Worm (Caenorhabditis elegans): ENCODE measurements around the gene klp-4.
A peak's percentile ranks its signal among the peaks of the same experiment; 100 is the strongest.

The klp-4 gene

ce11 chrX:3159542-3159941 lies 19.0 kb downstream of the klp-4 start, which contains the start of gene gcc-1 (continued):
- TF ChIP-seq ces-1 (GFP tag; optimal IDR thresholded peaks at IDR 0.05) (no peak), mdt-29 (GFP tag; IDR thresholded peaks at IDR 0.05) (no peak), nhr-10 (tag; optimal IDR thresholded peaks at IDR 0.05) (no peak), arid-1 (GFP tag; conservative IDR thresholded peaks at IDR 0.05) (no peak), unc-62 (GFP tag; optimal IDR thresholded peaks at IDR 0.05 in 1 of 2) (no peak), unc-62 (tag; optimal IDR thresholded peaks at IDR 0.05) (no peak), zip-11 (GFP tag; IDR thresholded peaks at IDR 0.05) (no peak), dpl-1 (GFP tag; optimal IDR thresholded peaks at IDR 0.05) (no peak), nhr-25 (tag; optimal IDR thresholded peaks at IDR 0.05; ENCODE audit: borderline replicate concordance, insufficient read depth) (no peak), nhr-11 (tag; optimal IDR thresholded peaks at IDR 0.05) (no peak), lin-15B (tag; optimal IDR thresholded peaks at IDR 0.05) (no peak), mdl-1 (tag; optimal IDR thresholded peaks at IDR 0.05) (peak in 1 of 2 experiments; percentile 45), T26A8.4 (GFP tag; IDR thresholded peaks at IDR 0.05) (no peak), zag-1 (tag; optimal IDR thresholded peaks at IDR 0.05) (no peak), nhr-28 (tag; optimal IDR thresholded peaks at IDR 0.05) (no peak), nhr-111 (GFP tag; optimal IDR thresholded peaks at IDR 0.05) (no peak), spr-3 (GFP tag; optimal IDR thresholded peaks at IDR 0.05) (no peak), hif-1 (tag; optimal IDR thresholded peaks at IDR 0.05) (peak in 1 of 2 experiments; percentile 17), tag-97 (GFP tag; IDR thresholded peaks at IDR 0.05) (no peak), fkh-10 (GFP tag; optimal IDR thresholded peaks at IDR 0.05) (no peak), pha-4 (GFP tag; IDR thresholded peaks at IDR 0.05) (no peak), pha-4 (tag; optimal IDR thresholded peaks at IDR 0.05) (no peak), ceh-62 (tag; optimal IDR thresholded peaks at IDR 0.05) (no peak), F44E2.7 (GFP tag; IDR thresholded peaks at IDR 0.05) (no peak), dve-1 (tag; optimal IDR thresholded peaks at IDR 0.05; ENCODE audit: insufficient read depth) (peak; percentile 10), F26F4.8 (GFP tag; conservative IDR thresholded peaks at IDR 0.05) (no peak), tra-1 (GFP tag; IDR thresholded peaks at IDR 0.05) (no peak), F49E8.2 (tag; optimal IDR thresholded peaks at IDR 0.05; ENCODE audit: borderline replicate concordance) (no peak), fos-1 (tag; optimal IDR thresholded peaks at IDR 0.05) (no peak), vab-7 (GFP tag; IDR thresholded peaks at IDR 0.05) (no peak), skn-1 (tag; optimal IDR thresholded peaks at IDR 0.05) (no peak), lin-1 (GFP tag; IDR thresholded peaks at IDR 0.05) (no peak), daf-16 (GFP tag; optimal IDR thresholded peaks at IDR 0.05) (no peak), daf-16 (tag; optimal IDR thresholded peaks at IDR 0.05) (peak; percentile 10), Y5F2A.4 (GFP tag; optimal IDR thresholded peaks at IDR 0.05) (no peak), nhr-76 (tag; optimal IDR thresholded peaks at IDR 0.05) (no peak), zfp-3 (GFP tag; conservative IDR thresholded peaks at IDR 0.05) (no peak), lin-13 (GFP tag; optimal IDR thresholded peaks at IDR 0.05) (no peak), dmd-9 (GFP tag; IDR thresholded peaks at IDR 0.05) (no peak), nhr-48 (tag; optimal IDR thresholded peaks at IDR 0.05) (no peak), jun-1 (tag; optimal IDR thresholded peaks at IDR 0.05) (no peak), daf-8 (GFP tag; IDR thresholded peaks at IDR 0.05) (no peak), ztf-7 (tag; optimal IDR thresholded peaks at IDR 0.05) (no peak), lin-38 (GFP tag; IDR thresholded peaks at IDR 0.05) (no peak), snpc-1.2 (GFP tag; IDR thresholded peaks at IDR 0.05) (no peak), hlh-30 (tag; optimal IDR thresholded peaks at IDR 0.05; ENCODE audit: insufficient read depth) (peak; percentile 10), nhr-41 (GFP tag; IDR thresholded peaks at IDR 0.05) (no peak), cey-2 (tag; optimal IDR thresholded peaks at IDR 0.05; ENCODE audit: borderline replicate concordance, insufficient read depth) (no peak), Y75B8A.6 (GFP tag; IDR thresholded peaks at IDR 0.05) (no peak), rbr-2 (tag; optimal IDR thresholded peaks at IDR 0.05) (peak; percentile 35), lin-39 (tag; optimal IDR thresholded peaks at IDR 0.05) (no peak), ZK337.2 (GFP tag; IDR thresholded peaks at IDR 0.05) (no peak), spr-1 (tag; optimal IDR thresholded peaks at IDR 0.05) (peak; percentile 0)

All from whole organism, L4 larva.